Worm (Caenorhabditis elegans) whole organism, dauer: ENCODE measurements around the gene syg-2.

Experiments
- unc-62 ChIP-seq: sonication (generic microtip); optimal IDR thresholded peaks from 2 replicates; lab custom pipeline; 2017; ENCODE audit warnings: missing biosample characterization, missing genetic modification reagents, missing genetic modification characterization

syg-2 gene

DNA sequence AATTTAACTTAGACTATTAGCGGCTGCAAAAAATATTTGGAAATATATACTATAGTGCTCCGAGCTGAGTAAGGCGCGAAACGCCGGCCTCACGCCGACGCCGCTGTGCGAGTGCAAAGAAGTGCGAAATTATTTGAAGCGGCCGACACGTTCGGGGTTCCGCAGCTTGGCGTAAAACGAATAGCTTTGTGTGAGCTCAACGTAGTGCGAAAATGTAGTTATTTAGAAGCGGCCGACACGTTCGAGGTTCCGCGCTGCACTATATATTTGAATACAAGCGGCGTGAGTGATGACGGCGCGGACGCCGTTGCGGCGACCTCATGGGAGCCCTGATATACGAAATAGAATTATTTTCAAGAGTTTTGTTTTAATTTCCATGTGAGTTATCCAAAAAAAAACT lies 7.2 kb downstream of the syg-2 start:
- no peak for TF ChIP-seq unc-62 (GFP tag; lab: Kevin White, UChicago)

DNA sequence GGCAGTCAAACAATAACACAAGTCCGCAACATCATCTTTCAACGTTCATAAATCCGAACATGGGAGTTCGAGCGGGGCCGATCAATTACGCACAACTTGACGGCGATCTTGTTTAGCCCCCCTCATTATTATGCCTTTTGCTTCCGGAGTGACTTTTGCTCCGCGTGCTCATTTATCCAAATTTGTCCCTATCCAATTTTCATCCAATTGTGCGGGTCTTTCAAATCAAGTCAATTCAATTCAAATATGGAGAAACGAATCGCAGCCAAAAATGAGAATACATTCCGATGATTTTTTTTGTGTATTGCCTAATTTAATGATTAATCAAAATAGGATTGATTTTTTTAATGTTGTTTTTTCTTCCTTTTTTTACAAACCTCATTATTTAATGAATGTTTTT lies 7.7 kb downstream of the syg-2 start:
- TF ChIP-seq unc-62 (GFP tag; lab: Kevin White, UChicago) = no peak

DNA sequence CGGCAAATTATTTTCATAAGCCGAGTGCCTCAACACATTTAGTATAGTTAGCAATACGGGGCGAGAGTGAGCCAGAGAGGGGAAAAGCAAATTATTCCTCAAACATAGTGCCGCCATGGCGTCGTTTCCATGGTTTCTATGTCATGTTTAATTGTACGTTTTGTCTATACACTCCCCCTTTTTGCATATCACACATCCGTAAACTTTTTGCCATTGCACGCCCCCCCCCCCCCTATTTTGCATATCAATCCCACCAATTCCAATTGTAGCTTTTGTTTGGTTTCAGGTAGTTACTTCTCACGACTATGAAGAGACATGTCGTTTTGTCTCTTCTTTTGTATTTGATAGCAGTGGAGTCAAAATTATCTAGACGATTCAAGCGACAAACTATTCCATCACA lies 9.3 kb downstream of the syg-2 start, which contains the start of gene C26G2.2:
TSS of gene C26G2.2 (plus strand) at position 301 of the 400 bp plus-strand sequence.
- TF ChIP-seq unc-62 (GFP tag; lab: Kevin White, UChicago) = no peak

DNA sequence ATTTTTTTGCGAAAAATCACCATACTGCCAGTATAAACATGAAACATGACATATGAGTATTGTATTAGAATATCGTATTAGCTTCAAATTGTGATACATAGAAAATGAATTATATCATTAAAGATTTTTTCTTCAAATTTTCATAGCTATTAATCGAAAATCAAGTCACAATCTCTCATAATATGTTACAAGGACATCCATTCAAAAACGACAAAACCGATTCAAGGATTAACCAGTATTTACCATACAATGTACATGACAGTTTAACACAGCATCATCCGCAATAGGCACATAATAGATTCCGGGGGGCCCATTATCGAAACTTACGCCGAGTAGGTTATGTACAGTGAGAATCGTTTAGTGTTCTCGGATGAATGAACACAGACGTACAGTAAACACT lies 16.5 kb downstream of the syg-2 start:
- no peak for TF ChIP-seq unc-62 (GFP tag; lab: Kevin White, UChicago)

DNA sequence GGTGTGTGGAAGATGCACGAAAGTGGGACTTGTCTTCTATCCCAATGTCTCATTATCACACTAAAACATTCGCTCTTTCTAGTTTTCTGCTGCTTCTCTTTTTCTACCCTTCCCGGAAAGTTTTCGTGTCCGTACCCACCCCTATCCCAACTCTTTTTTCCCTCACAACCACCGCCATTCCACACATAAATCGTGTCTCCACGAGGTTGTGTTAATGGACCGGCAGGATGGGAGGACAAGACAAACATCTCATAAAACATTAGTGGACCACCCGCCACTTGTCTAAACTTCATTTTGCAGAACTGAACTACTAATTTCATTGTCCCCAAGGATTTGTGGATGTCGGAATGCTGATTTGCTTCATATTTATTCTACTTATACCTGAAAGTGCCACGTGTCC lies 19.3 kb downstream of the syg-2 start, which contains the start of gene slt-1:
TSS of gene slt-1 (plus strand) at position 301 of the 400 bp plus-strand sequence.
- no peak for TF ChIP-seq unc-62 (GFP tag; lab: Kevin White, UChicago)

DNA sequence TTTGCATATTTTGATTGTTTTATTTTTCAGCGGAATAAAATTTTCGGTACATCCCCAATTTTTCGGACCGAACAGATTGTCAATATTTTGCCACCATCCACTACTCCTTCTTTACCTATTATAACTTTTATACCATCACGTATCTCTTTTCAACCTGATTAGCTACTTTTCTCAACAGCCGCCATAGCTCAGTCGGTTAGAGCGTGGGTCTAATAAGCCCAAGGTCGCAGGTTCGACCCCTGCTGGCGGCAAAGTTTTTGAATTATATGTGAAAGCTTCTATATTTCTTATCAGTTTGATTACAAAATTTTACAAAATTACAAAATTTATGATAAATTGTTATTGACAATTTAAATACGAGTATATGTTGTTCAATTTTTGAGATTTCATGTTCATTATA lies 24.2 kb downstream of the syg-2 start:
- TF ChIP-seq unc-62 (GFP tag; lab: Kevin White, UChicago) = no peak

DNA sequence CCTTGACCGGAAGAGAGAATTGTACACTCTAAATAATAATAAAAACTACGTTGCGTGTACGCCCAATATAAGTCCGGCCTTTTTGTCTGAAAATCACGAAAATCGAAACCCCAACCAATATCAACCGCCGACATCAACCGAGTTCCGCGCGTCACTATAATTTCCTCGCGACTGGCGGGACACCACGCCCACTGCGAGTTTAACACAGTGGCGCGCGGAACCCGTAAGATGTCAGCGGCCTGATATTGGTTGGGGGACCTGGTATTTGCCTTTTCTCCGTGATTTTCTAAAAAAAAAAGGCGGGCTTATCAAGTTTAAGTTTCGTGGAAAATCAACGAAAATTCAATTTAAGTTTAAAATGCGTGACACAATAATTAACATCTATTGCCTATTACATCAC lies 25.7 kb downstream of the syg-2 start:
- TF ChIP-seq unc-62 (GFP tag; lab: Kevin White, UChicago) = no peak

DNA sequence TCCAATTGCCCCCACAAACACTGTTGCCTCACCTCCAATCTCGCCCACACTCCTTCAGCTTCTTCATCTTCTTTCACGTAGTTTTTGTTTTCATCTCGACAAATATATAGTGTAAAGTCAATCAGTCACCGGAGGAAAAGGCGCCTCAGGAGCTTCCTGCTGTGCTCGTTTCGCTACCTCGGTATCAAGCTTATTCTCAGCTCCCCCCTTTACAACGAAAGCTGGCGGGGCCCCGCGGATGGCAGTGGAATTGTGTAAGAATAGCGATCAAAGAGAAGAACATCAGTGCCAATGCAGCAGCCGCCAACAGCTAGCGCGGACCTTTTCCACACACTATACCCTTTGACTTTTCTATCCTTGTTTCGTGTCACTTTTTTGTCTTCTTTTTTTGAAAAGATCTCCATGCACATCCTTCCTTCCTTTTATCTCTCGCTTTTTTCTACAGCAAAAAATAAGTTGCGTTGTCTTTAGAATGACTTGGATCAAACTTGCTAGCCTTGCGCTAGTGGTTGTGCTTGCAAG lies 29.7 kb downstream of the syg-2 start, which contains the start of gene csq-1:
TSS of gene csq-1 (plus strand) at position 472 of the 522 bp plus-strand sequence.
- no peak for TF ChIP-seq unc-62 (GFP tag; lab: Kevin White, UChicago)

DNA sequence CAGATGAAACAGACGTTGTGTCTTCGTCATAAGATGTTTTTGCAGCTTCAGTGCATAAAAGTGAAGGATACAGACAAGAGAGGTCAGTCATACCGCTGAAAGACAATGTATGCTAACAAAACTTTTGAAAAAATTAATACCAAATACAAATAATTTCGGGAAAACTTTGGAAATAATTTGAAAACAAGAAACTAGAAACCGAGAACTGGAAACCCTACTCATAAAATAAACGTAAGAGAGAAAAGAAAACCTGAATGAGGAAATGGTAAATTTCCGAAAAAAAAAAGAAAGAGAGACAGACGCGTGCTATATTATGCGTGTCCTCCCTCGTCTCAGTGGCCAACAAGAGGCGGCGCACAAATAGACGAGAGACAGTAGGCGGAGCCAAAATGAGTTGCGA lies 38.1 kb downstream of the syg-2 start, which contains the start of gene sox-3:
TSS of gene sox-3 (minus strand) at position 101 of the 400 bp plus-strand sequence.
- TF ChIP-seq unc-62 (GFP tag; lab: Kevin White, UChicago) = no peak

DNA sequence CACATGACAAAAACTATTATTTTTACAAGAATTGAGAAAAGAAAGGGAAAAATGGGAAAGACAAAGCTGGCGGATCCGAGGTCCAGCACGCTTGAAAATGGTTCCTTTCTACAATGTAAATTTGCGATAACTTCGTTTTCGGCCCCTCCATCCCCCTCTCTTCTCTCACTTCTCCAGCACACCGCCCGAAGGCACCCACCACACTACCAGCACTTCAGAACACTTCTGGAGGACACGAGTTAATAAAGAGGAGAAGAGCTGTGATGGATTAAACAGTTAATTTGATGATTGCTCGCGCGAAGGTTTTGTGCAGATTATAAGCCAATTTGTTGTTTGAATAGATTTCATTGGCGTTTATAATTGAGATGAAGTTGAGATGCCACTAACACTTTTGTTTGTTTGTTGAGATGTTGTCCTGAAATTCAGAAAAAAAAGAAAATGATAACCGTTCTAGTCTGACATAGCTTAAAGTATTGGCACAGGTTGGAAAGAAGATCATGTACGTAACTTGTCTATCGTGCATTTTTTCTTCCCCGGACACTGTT lies 39.9 kb downstream of the syg-2 start:
- no peak for TF ChIP-seq unc-62 (GFP tag; lab: Kevin White, UChicago)

DNA sequence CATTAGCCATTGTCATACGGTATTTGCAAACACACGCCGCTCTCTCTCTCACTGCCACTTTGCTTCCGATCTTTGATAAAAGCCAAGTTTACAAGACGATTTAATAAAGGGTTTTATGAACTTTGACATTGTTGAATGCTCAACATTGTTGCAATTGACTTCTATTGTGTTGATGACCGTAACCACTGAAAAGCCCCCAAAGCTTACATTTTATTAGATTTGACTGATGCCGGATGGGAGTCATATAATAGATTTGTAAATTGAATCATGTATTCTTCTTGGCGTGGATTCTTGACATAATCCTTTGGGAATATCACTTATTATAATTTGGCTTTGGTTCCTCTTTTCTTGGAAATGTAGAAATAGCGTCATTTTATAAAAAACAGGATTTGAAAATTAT lies 41.1 kb downstream of the syg-2 start:
- no peak for TF ChIP-seq unc-62 (GFP tag; lab: Kevin White, UChicago)

DNA sequence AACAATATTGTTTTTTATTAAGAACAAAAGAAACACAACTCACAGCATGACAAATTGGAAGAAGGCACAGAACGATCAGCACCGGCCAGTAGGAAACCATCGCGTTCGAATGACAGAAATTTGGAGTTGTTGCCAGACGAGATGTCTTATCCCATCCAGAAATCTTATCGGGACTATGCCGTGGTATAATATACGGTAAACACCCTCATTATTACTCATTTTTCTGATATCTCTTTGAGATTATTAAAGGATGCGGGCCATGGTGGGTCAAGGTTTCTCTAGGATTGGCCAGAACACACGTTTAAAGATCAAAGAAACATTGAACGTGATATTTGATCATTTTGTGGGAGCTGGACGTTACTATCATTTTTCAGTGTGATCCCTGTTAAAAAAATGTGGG lies 45.1 kb downstream of the syg-2 start, which contains the start of gene hch-1:
TSS of gene hch-1 (minus strand) at position 112 of the 400 bp plus-strand sequence.
- TF ChIP-seq unc-62 (GFP tag; lab: Kevin White, UChicago) = no peak

DNA sequence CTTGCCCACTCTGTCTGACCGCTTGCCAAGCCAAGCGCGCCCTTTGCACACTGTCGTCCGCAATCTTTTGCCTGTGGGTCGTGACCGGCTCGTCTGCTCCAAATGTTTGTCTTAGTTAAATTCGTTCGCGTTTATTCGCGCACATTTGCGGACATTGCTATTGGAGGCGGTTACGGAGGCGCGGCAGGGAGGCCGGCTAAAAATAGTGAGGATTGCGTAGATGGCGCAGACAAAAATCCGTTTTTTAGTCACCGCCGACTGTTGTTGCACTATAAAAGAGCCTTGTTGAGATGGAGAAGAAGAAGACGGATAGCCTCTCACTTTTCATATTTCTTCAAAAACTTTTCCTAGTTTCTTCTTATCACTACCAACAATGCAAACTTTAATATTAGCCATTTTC lies 46.7 kb downstream of the syg-2 start, which contains the start of gene F40E10.5:
TSS of gene F40E10.5 (plus strand) at position 301 of the 400 bp plus-strand sequence.
- no peak for TF ChIP-seq unc-62 (GFP tag; lab: Kevin White, UChicago)

DNA sequence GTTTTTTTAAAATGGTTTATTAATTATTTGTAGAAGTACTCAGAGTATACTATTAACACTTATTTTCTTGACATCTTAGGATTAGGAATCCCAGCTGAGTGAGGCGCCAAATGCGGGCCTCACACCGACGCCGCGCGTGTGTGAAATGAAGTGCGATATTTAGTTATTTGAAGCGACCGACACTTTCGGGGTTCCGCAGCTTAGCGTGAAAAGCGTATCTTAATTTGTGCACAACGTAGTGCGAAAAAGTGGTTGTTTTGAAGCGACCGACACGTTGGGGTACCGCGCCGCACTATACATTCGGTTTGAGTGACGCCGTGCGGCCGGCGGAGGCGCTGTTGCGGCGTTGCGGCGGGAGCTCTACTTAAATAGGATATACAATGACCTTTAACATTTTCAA lies 50.2 kb downstream of the syg-2 start:
- no peak for TF ChIP-seq unc-62 (GFP tag; lab: Kevin White, UChicago)

DNA sequence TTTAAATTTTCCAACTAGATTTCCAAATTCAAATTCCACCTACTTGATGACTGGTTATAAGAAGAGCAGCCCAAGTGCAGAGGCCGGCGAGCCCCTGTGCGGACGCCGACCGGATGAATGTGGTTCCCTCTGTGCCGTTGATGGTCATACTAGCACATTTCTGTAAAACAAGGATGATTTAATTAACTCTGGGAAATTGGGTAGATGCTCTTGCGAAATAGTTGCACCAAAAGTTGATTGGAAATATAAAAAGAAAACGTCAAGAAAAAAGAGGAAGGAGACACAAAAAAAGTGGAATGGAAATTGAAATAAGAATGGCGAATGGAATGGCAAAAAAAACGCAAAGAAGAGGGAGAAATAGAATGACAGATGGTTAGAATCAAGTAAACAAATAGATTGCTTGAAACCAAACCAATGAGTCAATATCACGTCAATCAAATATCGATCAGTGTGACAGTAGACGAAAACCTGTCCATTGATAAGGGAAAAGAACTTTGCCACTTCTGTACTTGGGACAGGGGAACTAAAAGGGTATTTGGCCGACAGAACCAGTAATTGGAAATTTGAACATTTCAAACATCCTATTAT lies 52.0 kb downstream of the syg-2 start, which contains the start of gene tmem-184:
TSS of gene tmem-184 (minus strand) at position 164 of the 588 bp plus-strand sequence.
- TF ChIP-seq unc-62 (GFP tag; lab: Kevin White, UChicago) = no peak

DNA sequence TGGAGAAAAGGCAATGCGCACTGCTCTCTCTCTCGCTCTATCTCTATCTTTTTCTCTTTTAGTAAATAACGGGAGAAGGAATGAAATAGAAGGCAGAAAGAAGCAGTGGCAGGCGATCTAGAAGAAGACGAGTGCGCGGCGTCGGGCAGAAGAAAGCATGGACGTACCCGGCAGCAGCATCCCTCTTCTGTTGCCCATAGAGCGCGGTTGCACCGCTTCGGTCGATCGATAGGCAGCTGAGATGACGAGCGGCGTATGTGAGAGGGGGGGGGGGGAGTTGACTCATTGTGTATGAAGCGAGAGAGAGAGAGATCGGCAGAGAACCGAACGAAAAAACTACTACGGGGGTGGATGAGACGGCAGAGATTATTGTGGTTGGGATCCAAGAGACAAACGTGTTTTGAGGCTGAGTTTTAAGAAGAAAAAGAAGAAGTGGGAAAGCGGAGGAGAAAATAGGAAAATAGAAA lies 53.4 kb downstream of the syg-2 start:
- TF ChIP-seq unc-62 (GFP tag; lab: Kevin White, UChicago) = no peak
